Fruit fly (Drosophila melanogaster): ENCODE data around the gene CG13731.

CG13731 gene

DNA sequence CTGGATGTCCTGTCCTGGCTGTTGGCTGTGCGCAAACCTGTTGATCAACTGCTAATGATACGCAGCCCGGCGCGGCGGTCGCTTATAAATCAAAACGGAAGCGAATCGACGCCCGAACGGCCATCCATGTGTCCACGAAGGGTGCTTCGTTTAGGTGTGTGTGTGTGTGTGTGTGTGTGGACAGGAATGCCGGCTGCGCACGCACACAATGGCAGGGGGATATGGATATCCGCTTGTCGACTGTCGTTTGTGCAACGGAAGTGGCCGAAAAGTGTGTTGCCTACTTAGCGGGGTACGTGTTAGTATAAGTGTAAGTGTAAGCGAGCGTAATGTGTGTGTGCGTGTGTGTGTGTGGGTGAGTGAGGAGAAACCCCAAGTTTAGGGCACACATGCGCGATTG is 39.2 kb downstream of the CG13731 start, which contains the start of gene Mip:
Mip (minus strand) TSS at position 63 of the 400 bp plus-strand sequence.
- TF ChIP-seq CG11617 (GFP tag; optimal IDR thresholded peaks at IDR 0.05) = no peak
- TF ChIP-seq CG5204 (GFP tag; optimal IDR thresholded peaks at IDR 0.05) = no peak
- no peak for TF ChIP-seq Clk (GFP tag; optimal IDR thresholded peaks at IDR 0.05)
- no peak for TF ChIP-seq CG7045 (GFP tag; optimal IDR thresholded peaks at IDR 0.05)
- TF ChIP-seq CG14711 (tag; optimal IDR thresholded peaks at IDR 0.05) = no peak
- no peak for TF ChIP-seq kay (GFP tag; ENCODE audit: borderline replicate concordance)
- no peak for TF ChIP-seq pad (GFP tag; optimal IDR thresholded peaks at IDR 0.05)
- TF ChIP-seq cnc (optimal IDR thresholded peaks at IDR 0.05) = no peak
- no peak for TF ChIP-seq Mnt (GFP tag; optimal IDR thresholded peaks at IDR 0.05)
- TF ChIP-seq bab1 (GFP tag; optimal IDR thresholded peaks at IDR 0.05) = no peak
- no peak for TF ChIP-seq CG33017 (tag; optimal IDR thresholded peaks at IDR 0.05)
- no peak for TF ChIP-seq ovo (GFP tag; optimal IDR thresholded peaks at IDR 0.05)
- TF ChIP-seq tj (GFP tag; optimal IDR thresholded peaks at IDR 0.05) = no peak
- no peak for TF ChIP-seq toe (GFP tag; optimal IDR thresholded peaks at IDR 0.05)
- TF ChIP-seq CG1620 (GFP tag; optimal IDR thresholded peaks at IDR 0.05) = no peak
- no peak for TF ChIP-seq CG12768 (GFP tag; optimal IDR thresholded peaks at IDR 0.05)
- no peak for TF ChIP-seq Hr96 (GFP tag; optimal IDR thresholded peaks at IDR 0.05)
- no peak for TF ChIP-seq cic (GFP tag; optimal IDR thresholded peaks at IDR 0.05)

DNA sequence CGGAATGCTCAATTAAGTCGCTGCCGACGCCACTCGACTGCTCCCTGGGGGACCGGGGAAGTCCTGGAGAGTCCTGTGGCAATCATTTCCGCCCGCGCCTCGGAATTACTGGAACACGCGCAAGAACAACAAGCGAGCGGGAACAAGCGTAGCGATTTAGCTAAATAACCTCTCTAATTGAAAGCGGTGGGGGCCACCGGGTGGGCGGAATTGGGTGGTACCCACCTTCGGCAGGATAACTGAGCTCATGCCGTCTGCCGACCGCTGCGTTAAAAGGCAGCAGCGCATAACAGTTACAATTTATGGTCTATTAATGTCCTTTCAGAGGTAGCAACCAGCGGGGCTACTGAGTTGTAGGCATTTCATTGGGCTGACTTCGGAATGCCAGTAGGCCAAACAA is 42.4 kb downstream of the CG13731 start:
- TF ChIP-seq toe (GFP tag; optimal IDR thresholded peaks at IDR 0.05) (no peak), cic (GFP tag; optimal IDR thresholded peaks at IDR 0.05) (no peak), cnc (optimal IDR thresholded peaks at IDR 0.05) (no peak), CG7045 (GFP tag; optimal IDR thresholded peaks at IDR 0.05) (no peak), pad (GFP tag; optimal IDR thresholded peaks at IDR 0.05) (no peak), CG1620 (GFP tag; optimal IDR thresholded peaks at IDR 0.05) (no peak), bab1 (GFP tag; optimal IDR thresholded peaks at IDR 0.05) (no peak), Mnt (GFP tag; optimal IDR thresholded peaks at IDR 0.05) (no peak), CG33017 (tag; optimal IDR thresholded peaks at IDR 0.05) (no peak), CG11617 (GFP tag; optimal IDR thresholded peaks at IDR 0.05) (no peak), Hr96 (GFP tag; optimal IDR thresholded peaks at IDR 0.05) (no peak), CG14711 (tag; optimal IDR thresholded peaks at IDR 0.05) (no peak), CG7101 (tag; optimal IDR thresholded peaks at IDR 0.05) (no peak), Clk (GFP tag; optimal IDR thresholded peaks at IDR 0.05) (no peak), Crg-1 (GFP tag; optimal IDR thresholded peaks at IDR 0.05) (no peak), tj (GFP tag; optimal IDR thresholded peaks at IDR 0.05) (no peak), ovo (GFP tag; optimal IDR thresholded peaks at IDR 0.05) (no peak), CG12768 (GFP tag; optimal IDR thresholded peaks at IDR 0.05) (no peak), kay (GFP tag; ENCODE audit: borderline replicate concordance) (no peak), CG5204 (GFP tag; optimal IDR thresholded peaks at IDR 0.05) (no peak)

dm6 chr3L:17344596-17344995 is 44.2 kb downstream of the CG13731 start, which contains the start of gene brv2:
Gene brv2 (minus strand): TSS chr3L:17344696.
- TF ChIP-seq pad (GFP tag; optimal IDR thresholded peaks at IDR 0.05) (no peak), ovo (GFP tag; optimal IDR thresholded peaks at IDR 0.05) (no peak), CG7045 (GFP tag; optimal IDR thresholded peaks at IDR 0.05) (no peak), CG11617 (GFP tag; optimal IDR thresholded peaks at IDR 0.05) (no peak), CG7101 (tag; optimal IDR thresholded peaks at IDR 0.05) (no peak), CG33017 (tag; optimal IDR thresholded peaks at IDR 0.05) (no peak), CG14711 (tag; optimal IDR thresholded peaks at IDR 0.05) (no peak), tj (GFP tag; optimal IDR thresholded peaks at IDR 0.05) (no peak), cic (GFP tag; optimal IDR thresholded peaks at IDR 0.05) (no peak), bab1 (GFP tag; optimal IDR thresholded peaks at IDR 0.05) (no peak), toe (GFP tag; optimal IDR thresholded peaks at IDR 0.05) (no peak), CG12768 (GFP tag; optimal IDR thresholded peaks at IDR 0.05) (no peak), Crg-1 (GFP tag; optimal IDR thresholded peaks at IDR 0.05) (no peak), Hr96 (GFP tag; optimal IDR thresholded peaks at IDR 0.05) (no peak), Clk (GFP tag; optimal IDR thresholded peaks at IDR 0.05) (no peak), CG1620 (GFP tag; optimal IDR thresholded peaks at IDR 0.05) (no peak), Mnt (GFP tag; optimal IDR thresholded peaks at IDR 0.05) (no peak)

dm6 chr3L:17341216-17341615 is 47.5 kb downstream of the CG13731 start, which contains the start of gene CG13727:
Gene CG13727 (minus strand): TSS chr3L:17341316.
- TF ChIP-seq CG14711 (tag; optimal IDR thresholded peaks at IDR 0.05) = no peak
- no peak for TF ChIP-seq Crg-1 (GFP tag; optimal IDR thresholded peaks at IDR 0.05)
- no peak for TF ChIP-seq Mnt (GFP tag; optimal IDR thresholded peaks at IDR 0.05)
- no peak for TF ChIP-seq CG7045 (GFP tag; optimal IDR thresholded peaks at IDR 0.05)
- no peak for TF ChIP-seq bab1 (GFP tag; optimal IDR thresholded peaks at IDR 0.05)
- TF ChIP-seq CG11617 (GFP tag; optimal IDR thresholded peaks at IDR 0.05) = no peak
- TF ChIP-seq toe (GFP tag; optimal IDR thresholded peaks at IDR 0.05) = no peak

DNA sequence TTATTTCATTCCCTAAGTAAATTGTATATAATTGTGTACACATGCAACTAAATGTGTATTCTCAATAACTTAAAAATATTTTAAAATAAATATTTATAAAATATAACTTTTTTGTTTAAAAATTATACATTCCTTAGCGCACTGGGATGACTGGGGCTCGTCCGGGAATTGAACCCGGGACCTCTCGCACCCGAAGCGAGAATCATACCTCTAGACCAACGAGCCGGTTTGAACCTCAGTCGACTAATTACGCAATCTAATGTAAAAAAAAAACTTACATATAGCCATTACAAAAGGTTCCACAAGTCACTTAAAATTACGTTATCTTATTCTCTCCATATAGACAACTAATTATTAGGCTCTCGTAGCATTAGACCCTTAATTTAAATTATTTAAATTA is 49.0 kb downstream of the CG13731 start:
- no peak for TF ChIP-seq CG12768 (GFP tag; optimal IDR thresholded peaks at IDR 0.05)
- TF ChIP-seq cic (GFP tag; optimal IDR thresholded peaks at IDR 0.05) = no peak
- TF ChIP-seq CG7101 (tag; optimal IDR thresholded peaks at IDR 0.05) = no peak
- no peak for TF ChIP-seq ovo (GFP tag; optimal IDR thresholded peaks at IDR 0.05)
- TF ChIP-seq Crg-1 (GFP tag; optimal IDR thresholded peaks at IDR 0.05) = no peak
- TF ChIP-seq toe (GFP tag; optimal IDR thresholded peaks at IDR 0.05) = no peak
- no peak for TF ChIP-seq CG5204 (GFP tag; optimal IDR thresholded peaks at IDR 0.05)
- TF ChIP-seq pad (GFP tag; optimal IDR thresholded peaks at IDR 0.05) = no peak
- no peak for TF ChIP-seq tj (GFP tag; optimal IDR thresholded peaks at IDR 0.05)
- TF ChIP-seq Mnt (GFP tag; optimal IDR thresholded peaks at IDR 0.05) = no peak
- TF ChIP-seq cnc (optimal IDR thresholded peaks at IDR 0.05) = no peak
- TF ChIP-seq CG7045 (GFP tag; optimal IDR thresholded peaks at IDR 0.05) = no peak
- no peak for TF ChIP-seq CG1620 (GFP tag; optimal IDR thresholded peaks at IDR 0.05)
- no peak for TF ChIP-seq Clk (GFP tag; optimal IDR thresholded peaks at IDR 0.05)
- no peak for TF ChIP-seq CG33017 (tag; optimal IDR thresholded peaks at IDR 0.05)
- TF ChIP-seq bab1 (GFP tag; optimal IDR thresholded peaks at IDR 0.05) = no peak

- TF ChIP-seq Mnt (GFP tag; optimal IDR thresholded peaks at IDR 0.05) (no peak), tj (GFP tag; optimal IDR thresholded peaks at IDR 0.05) (no peak), CG7101 (tag; optimal IDR thresholded peaks at IDR 0.05) (no peak), CG33017 (tag; optimal IDR thresholded peaks at IDR 0.05) (no peak), CG7045 (GFP tag; optimal IDR thresholded peaks at IDR 0.05) (no peak), cic (GFP tag; optimal IDR thresholded peaks at IDR 0.05) (no peak), cnc (optimal IDR thresholded peaks at IDR 0.05) (no peak), Clk (GFP tag; optimal IDR thresholded peaks at IDR 0.05) (no peak), toe (GFP tag; optimal IDR thresholded peaks at IDR 0.05) (no peak), CG1620 (GFP tag; optimal IDR thresholded peaks at IDR 0.05) (no peak), Crg-1 (GFP tag; optimal IDR thresholded peaks at IDR 0.05) (no peak), CG5204 (GFP tag; optimal IDR thresholded peaks at IDR 0.05) (no peak), CG12768 (GFP tag; optimal IDR thresholded peaks at IDR 0.05) (no peak)
These were observed 49.6 kb downstream of the CG13731 start, which contains the start of gene CG6479 for dm6 chr3L:17339122-17339521. Gene CG6479 (minus strand): TSS chr3L:17339262.

Data from whole organism, adult.